Worm (Caenorhabditis elegans): Measurements from ENCODE around the gene F57B9.1.

DNA sequence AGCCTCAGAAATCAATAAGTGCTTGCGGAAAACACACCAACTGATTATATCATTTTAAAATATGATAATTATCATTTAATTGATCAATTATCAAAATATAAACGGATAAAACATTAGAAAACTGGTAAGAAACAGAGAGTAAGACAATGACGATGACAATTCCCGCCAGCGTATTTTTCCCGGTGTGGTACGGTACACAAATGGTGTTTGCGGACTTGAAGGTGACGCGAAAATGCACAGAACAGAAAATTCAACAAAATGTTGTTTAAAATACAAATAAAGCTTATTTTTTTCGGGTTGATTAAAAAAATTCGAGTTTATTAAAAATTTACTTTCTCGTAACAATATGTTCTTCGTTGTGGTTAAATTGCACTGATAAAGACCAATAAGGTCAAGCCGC is 723 bp upstream of the F57B9.1 start:
- no peak for TF ChIP-seq elt-3 (tag; optimal IDR thresholded peaks at IDR 0.05)
- no peak for TF ChIP-seq ztf-11 (tag; optimal IDR thresholded peaks at IDR 0.05)
- no peak for TF ChIP-seq ztf-4 (tag; optimal IDR thresholded peaks at IDR 0.05)
- no peak for TF ChIP-seq lin-11 (tag; optimal IDR thresholded peaks at IDR 0.05)
- no peak for TF ChIP-seq nhr-237 (tag; optimal IDR thresholded peaks at IDR 0.05)
- no peak for TF ChIP-seq snpc-4 (tag; optimal IDR thresholded peaks at IDR 0.05)
- TF ChIP-seq zag-1 (tag; optimal IDR thresholded peaks at IDR 0.05), result no peak
- TF ChIP-seq skn-1 (tag; optimal IDR thresholded peaks at IDR 0.05), result peak; percentile 67
- TF ChIP-seq egl-27 (tag; optimal IDR thresholded peaks at IDR 0.05), result no peak
- TF ChIP-seq ZK546.5 (tag; optimal IDR thresholded peaks at IDR 0.05), result no peak
- TF ChIP-seq nhr-12 (tag; optimal IDR thresholded peaks at IDR 0.05), result no peak
- no peak for TF ChIP-seq unc-39 (tag; optimal IDR thresholded peaks at IDR 0.05)
